Fruit fly (Drosophila melanogaster) whole organism, embryonic: ENCODE measurements around the gene mei-P26.

Source experiments
- BEAF-32 ChIP-seq: fragments of 200-800 bp; sonication (Bioruptor generic); optimal IDR thresholded peaks from 3 replicates; lab custom pipeline; 2017; ENCODE audit warnings: missing biosample characterization, missing genetic modification characterization, mild to moderate bottlenecking, moderate library complexity, missing genetic modification reagents
- Bgb ChIP-seq: fragments of 200-800 bp; sonication (Bioruptor generic); IDR thresholded peaks from 2 replicates; pipeline ENCODE4 v1.3.6; 2022; ENCODE audit warnings: missing biosample characterization, missing genetic modification characterization; ENCODE audit not compliant: partially characterized antibody
- CG10209 ChIP-seq: fragments of 200-800 bp; sonication (Bioruptor generic); optimal IDR thresholded peaks from 3 replicates; lab custom pipeline; 2017; ENCODE audit warnings: missing biosample characterization, mild to moderate bottlenecking, missing genetic modification characterization, missing genetic modification reagents
- CG11695 ChIP-seq: fragments of 200-800 bp; sonication (Bioruptor generic); IDR thresholded peaks from 3 replicates; pipeline ENCODE4 v1.3.6; 2022; ENCODE audit warnings: missing biosample characterization, missing genetic modification characterization
- CG12219 ChIP-seq: fragments of 200-800 bp; sonication (Bioruptor generic); optimal IDR thresholded peaks from 3 replicates; lab custom pipeline; 2018; ENCODE audit warnings: missing biosample characterization, mild to moderate bottlenecking, missing genetic modification characterization
- CG13287 ChIP-seq: fragments of 200-800 bp; sonication (Bioruptor generic); IDR thresholded peaks from 2 replicates; pipeline ENCODE4 v1.3.6; 2022; ENCODE audit warnings: missing biosample characterization, missing genetic modification characterization; ENCODE audit not compliant: partially characterized antibody
- CG1529 ChIP-seq: fragments of 200-800 bp; sonication (Bioruptor generic); optimal IDR thresholded peaks from 3 replicates; lab custom pipeline; 2018; ENCODE audit warnings: missing biosample characterization, missing genetic modification characterization
- CG15514 ChIP-seq: fragments of 200-800 bp; sonication (Bioruptor generic); optimal IDR thresholded peaks from 3 replicates; lab custom pipeline; 2017; ENCODE audit warnings: missing biosample characterization, missing genetic modification characterization, mild to moderate bottlenecking, moderate library complexity, missing genetic modification reagents
- CG16815 ChIP-seq: fragments of 200-800 bp; sonication (Bioruptor generic); optimal IDR thresholded peaks from 3 replicates; lab custom pipeline; 2017; ENCODE audit warnings: missing biosample characterization, mild to moderate bottlenecking, missing genetic modification characterization
- CG17328 ChIP-seq: fragments of 200-800 bp; sonication (Bioruptor generic); IDR thresholded peaks from 2 replicates; pipeline ENCODE4 v1.3.6; 2022; ENCODE audit warnings: missing biosample characterization, missing genetic modification characterization
- CG1832 ChIP-seq: fragments of 200-800 bp; sonication (Bioruptor generic); optimal IDR thresholded peaks from 2 replicates; lab custom pipeline; 2017; ENCODE audit warnings: missing biosample characterization, mild to moderate bottlenecking, missing genetic modification characterization, inconsistent platforms
- CG2202 ChIP-seq: fragments of 200-800 bp; sonication (Bioruptor generic); optimal IDR thresholded peaks from 2 replicates; lab custom pipeline; 2018; ENCODE audit warnings: missing biosample characterization, mild to moderate bottlenecking, missing genetic modification characterization
- CG34422 ChIP-seq: fragments of 200-800 bp; sonication (Bioruptor generic); IDR thresholded peaks from 3 replicates; pipeline ENCODE4 v1.3.6; 2022; ENCODE audit warnings: missing biosample characterization, missing genetic modification characterization
- CG7271 ChIP-seq: fragments of 200-800 bp; sonication (Bioruptor generic); optimal IDR thresholded peaks from 2 replicates; lab custom pipeline; 2018; ENCODE audit warnings: missing biosample characterization, mild to moderate bottlenecking, missing genetic modification characterization, moderate library complexity
- CG7963 ChIP-seq: fragments of 200-800 bp; sonication (Bioruptor generic); IDR thresholded peaks from 3 replicates; pipeline ENCODE4 v1.3.6; 2022; ENCODE audit warnings: missing biosample characterization, missing genetic modification characterization; ENCODE audit not compliant: partially characterized antibody
- CG8089 ChIP-seq: fragments of 200-800 bp; sonication (Bioruptor generic); optimal IDR thresholded peaks from 3 replicates; lab custom pipeline; 2016; ENCODE audit warnings: missing biosample characterization, missing genetic modification characterization
- CG8359 ChIP-seq: fragments of 200-800 bp; sonication (Bioruptor generic); optimal IDR thresholded peaks from 2 replicates; lab custom pipeline; 2017; ENCODE audit warnings: missing biosample characterization, mild to moderate bottlenecking, missing genetic modification characterization, borderline replicate concordance
- CTCF ChIP-seq: fragments of 200-800 bp; sonication (Bioruptor generic); optimal IDR thresholded peaks from 2 replicates; lab custom pipeline; 2017; ENCODE audit warnings: missing biosample characterization, mild to moderate bottlenecking, missing genetic modification characterization, moderate library complexity
- Doc2 ChIP-seq: fragments of 200-800 bp; sonication (Bioruptor generic); IDR thresholded peaks from 2 replicates; pipeline ENCODE4 v1.3.6; 2022; ENCODE audit warnings: missing biosample characterization, missing genetic modification characterization
- Eip74EF ChIP-seq, 2 experiments: fragments of 200-800 bp in 1 of 2; fragments of >200 bp in 1 of 2; sonication (Bioruptor generic) in 1 of 2; optimal IDR thresholded peaks; 2 replicates each; lab custom pipeline; 2017 to 2019; ENCODE audit warnings: missing biosample characterization in 2 of 2, missing genetic modification characterization in 2 of 2, mild to moderate bottlenecking in 1 of 2, moderate library complexity in 1 of 2
- Hey ChIP-seq: fragments of 200-800 bp; sonication (Bioruptor generic); optimal IDR thresholded peaks from 3 replicates; lab custom pipeline; 2018; ENCODE audit warnings: missing biosample characterization, mild to moderate bottlenecking, missing genetic modification characterization
- Mad ChIP-seq: fragments of 200-800 bp; sonication (Bioruptor generic); optimal IDR thresholded peaks from 2 replicates; lab custom pipeline; 2016; ENCODE audit warnings: missing biosample characterization, missing genetic modification characterization
- Optix ChIP-seq: fragments of 200-800 bp; sonication (Bioruptor generic); IDR thresholded peaks from 3 replicates; pipeline ENCODE4 v1.3.6; 2022; ENCODE audit warnings: missing biosample characterization, missing genetic modification characterization
- Rx ChIP-seq: fragments of 200-800 bp; sonication (Bioruptor generic); IDR thresholded peaks from 2 replicates; pipeline ENCODE4 v1.3.6; 2022; ENCODE audit warnings: missing biosample characterization, missing genetic modification characterization
- Scr ChIP-seq: fragments of 200-800 bp; sonication (Bioruptor generic); IDR thresholded peaks from 2 replicates; pipeline ENCODE4 v1.3.6; 2022; ENCODE audit warnings: missing biosample characterization, missing genetic modification characterization; ENCODE audit not compliant: partially characterized antibody
- Sin3A ChIP-seq: fragments of >200 bp; optimal IDR thresholded peaks from 2 replicates; lab custom pipeline; 2018
- Ssrp ChIP-seq: fragments of 200-800 bp; sonication (Bioruptor generic); optimal IDR thresholded peaks from 2 replicates; lab custom pipeline; 2018; ENCODE audit warnings: missing biosample characterization, mild to moderate bottlenecking, missing genetic modification characterization, moderate library complexity
- abd-A ChIP-seq: fragments of 200-800 bp; sonication (Bioruptor generic); optimal IDR thresholded peaks from 3 replicates; lab custom pipeline; 2019; ENCODE audit warnings: missing biosample characterization, mild to moderate bottlenecking, missing genetic modification characterization, moderate library complexity
- ase ChIP-seq: fragments of 200-800 bp; sonication (Bioruptor generic); IDR thresholded peaks from 3 replicates; pipeline ENCODE4 v1.3.6; 2022; ENCODE audit warnings: missing biosample characterization, missing genetic modification characterization
- cato ChIP-seq: fragments of 200-800 bp; sonication (Bioruptor generic); optimal IDR thresholded peaks from 2 replicates; lab custom pipeline; 2016; ENCODE audit warnings: missing biosample characterization, missing genetic modification characterization, borderline replicate concordance
- cg ChIP-seq: fragments of 200-800 bp; sonication (Bioruptor generic); optimal IDR thresholded peaks from 3 replicates; lab custom pipeline; 2019; ENCODE audit warnings: missing biosample characterization, mild to moderate bottlenecking, missing genetic modification characterization, moderate library complexity
- ci ChIP-seq: fragments of 200-800 bp; sonication (Bioruptor generic); IDR thresholded peaks from 3 replicates; pipeline ENCODE4 v1.3.6; 2022; ENCODE audit warnings: missing biosample characterization, missing genetic modification characterization
- dmrt11E ChIP-seq: fragments of 200-800 bp; sonication (Bioruptor generic); optimal IDR thresholded peaks from 3 replicates; lab custom pipeline; 2018; ENCODE audit warnings: missing biosample characterization, mild to moderate bottlenecking, missing genetic modification characterization, moderate library complexity
- dmrt99B ChIP-seq: fragments of 200-800 bp; sonication (Bioruptor generic); optimal IDR thresholded peaks from 2 replicates; lab custom pipeline; 2018; ENCODE audit warnings: missing biosample characterization, mild to moderate bottlenecking, missing genetic modification characterization, moderate library complexity
- fd102C ChIP-seq: fragments of 200-800 bp; sonication (Bioruptor generic); optimal IDR thresholded peaks from 2 replicates; lab custom pipeline; 2018; ENCODE audit warnings: missing biosample characterization, mild to moderate bottlenecking, missing genetic modification characterization, moderate library complexity
- fd96Cb ChIP-seq: fragments of 200-800 bp; sonication (Bioruptor generic); optimal IDR thresholded peaks from 2 replicates; lab custom pipeline; 2018; ENCODE audit warnings: missing biosample characterization, mild to moderate bottlenecking, missing genetic modification characterization, moderate library complexity
- gsb ChIP-seq: fragments of 200-800 bp; sonication (Bioruptor generic); IDR thresholded peaks from 2 replicates; pipeline ENCODE4 v1.3.6; 2022; ENCODE audit warnings: missing biosample characterization, missing genetic modification characterization
- jumu ChIP-seq: fragments of 200-800 bp; sonication (Bioruptor generic); optimal IDR thresholded peaks from 3 replicates; lab custom pipeline; 2016; ENCODE audit warnings: missing biosample characterization, missing genetic modification characterization
- kah ChIP-seq: fragments of 200-800 bp; sonication (Bioruptor generic); optimal IDR thresholded peaks from 2 replicates; lab custom pipeline; 2018; ENCODE audit warnings: missing biosample characterization, mild to moderate bottlenecking, missing genetic modification characterization
- knrl ChIP-seq: fragments of 200-800 bp; sonication (Bioruptor generic); IDR thresholded peaks from 3 replicates; pipeline ENCODE4 v1.3.6; 2022; ENCODE audit warnings: missing biosample characterization, missing genetic modification characterization; ENCODE audit not compliant: partially characterized antibody
- nau ChIP-seq: fragments of 200-800 bp; sonication (Bioruptor generic); optimal IDR thresholded peaks from 3 replicates; lab custom pipeline; 2017; ENCODE audit warnings: missing biosample characterization, mild to moderate bottlenecking, missing genetic modification characterization, missing genetic modification reagents
- nmo ChIP-seq: fragments of 200-800 bp; sonication (Bioruptor generic); optimal IDR thresholded peaks from 2 replicates; lab custom pipeline; 2018; ENCODE audit warnings: missing biosample characterization, mild to moderate bottlenecking, missing genetic modification characterization, moderate library complexity
- nom ChIP-seq: fragments of 200-800 bp; sonication (Bioruptor generic); optimal IDR thresholded peaks from 2 replicates; lab custom pipeline; 2017; ENCODE audit warnings: missing biosample characterization, missing genetic modification characterization, mild to moderate bottlenecking, moderate library complexity, missing genetic modification reagents
- oc ChIP-seq: fragments of 200-800 bp; sonication (Bioruptor generic); optimal IDR thresholded peaks from 2 replicates; lab custom pipeline; 2018; ENCODE audit warnings: missing biosample characterization, mild to moderate bottlenecking, missing genetic modification characterization, moderate library complexity
- psq ChIP-seq: fragments of 200-800 bp; sonication (Bioruptor generic); optimal IDR thresholded peaks from 2 replicates; lab custom pipeline; 2017; ENCODE audit warnings: missing biosample characterization, missing genetic modification characterization
- row ChIP-seq: fragments of 200-800 bp; sonication (Bioruptor generic); IDR thresholded peaks from 3 replicates; pipeline ENCODE4 v1.3.6; 2022; ENCODE audit warnings: missing biosample characterization, missing genetic modification characterization
- schlank ChIP-seq: fragments of 200-800 bp; sonication (Bioruptor generic); optimal IDR thresholded peaks from 2 replicates; lab custom pipeline; 2018; ENCODE audit warnings: missing biosample characterization, mild to moderate bottlenecking, missing genetic modification characterization
- sug ChIP-seq: fragments of 200-800 bp; optimal IDR thresholded peaks from 2 replicates; lab custom pipeline; 2019; ENCODE audit warnings: missing biosample characterization, mild to moderate bottlenecking, missing genetic modification characterization, moderate library complexity

Gene mei-P26

DNA sequence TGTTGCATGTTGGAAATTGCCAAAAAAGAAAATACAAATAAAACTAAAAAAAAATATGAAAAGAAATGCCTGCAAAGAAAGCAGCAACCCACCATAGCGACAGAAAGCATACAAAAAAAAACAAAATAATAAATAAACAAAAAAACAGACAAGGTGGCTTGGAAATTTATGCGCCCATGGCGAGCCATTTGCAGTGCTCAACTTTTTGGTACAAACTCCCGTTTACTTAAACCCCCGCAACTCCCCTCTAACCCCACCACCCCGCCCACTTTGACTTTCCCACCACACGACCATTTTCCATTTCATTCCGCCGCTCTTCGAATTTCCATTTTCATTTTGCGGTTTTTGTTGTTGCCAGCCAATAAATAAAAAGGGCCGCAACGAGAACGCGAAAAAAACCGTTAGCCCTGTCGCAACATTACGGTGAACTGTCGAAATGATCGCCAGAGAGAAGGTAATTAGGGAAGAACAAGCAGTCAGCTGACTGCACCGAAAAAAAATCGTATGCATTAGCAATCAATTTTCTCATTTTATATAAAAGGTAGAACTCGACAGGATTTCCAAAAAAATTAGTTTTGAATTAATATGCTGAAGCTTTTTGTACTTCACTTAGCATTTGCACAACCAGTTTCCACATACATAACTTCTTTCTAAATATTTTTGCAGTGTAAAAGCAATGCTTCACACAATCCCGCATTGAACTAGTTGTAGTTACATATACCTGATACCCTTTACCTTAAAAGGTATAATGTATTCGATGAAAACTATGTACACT is 26.1 kb upstream of the mei-P26 start (continued):
- no peak for TF ChIP-seq fd102C (GFP tag; lab: Kevin White, UChicago)
- TF ChIP-seq gsb, result no peak
- peak; percentile 18 for TF ChIP-seq CG12219 (GFP tag; lab: Kevin White, UChicago)
- TF ChIP-seq Rx (GFP tag; lab: Robert Waterston, UW), result no peak
- peak; percentile 2 for TF ChIP-seq CG8089 (GFP tag; lab: Kevin White, UChicago)
- no peak for TF ChIP-seq schlank (tag; lab: Kevin White, UChicago)
- TF ChIP-seq nmo, result peak; percentile 53
- peak; percentile 22 for TF ChIP-seq CG10209 (GFP tag; lab: Kevin White, UChicago)
- TF ChIP-seq cg (GFP tag; lab: Kevin White, UChicago), result no peak
- peak; percentile 60; the same call in 1 of the 3 replicates for TF ChIP-seq CG11695 (GFP tag; lab: Robert Waterston, UW)
- TF ChIP-seq nau (GFP tag; lab: Kevin White, UChicago), result no peak
- TF ChIP-seq CTCF (GFP tag; lab: Kevin White, UChicago), result no peak
- peak; percentile 60 for TF ChIP-seq CG17328
- TF ChIP-seq row (GFP tag; lab: Robert Waterston, UW), result peak; percentile 65
- TF ChIP-seq cato (GFP tag; lab: Kevin White, UChicago), result no peak
- TF ChIP-seq knrl (GFP tag; lab: Robert Waterston, UW), result no peak
- no peak for TF ChIP-seq Hey
- TF ChIP-seq jumu (GFP tag; lab: Kevin White, UChicago), result peak; percentile 24
- TF ChIP-seq CG7963 (GFP tag; lab: Robert Waterston, UW), result no peak
- no peak for TF ChIP-seq BEAF-32 (GFP tag; lab: Kevin White, UChicago)

DNA sequence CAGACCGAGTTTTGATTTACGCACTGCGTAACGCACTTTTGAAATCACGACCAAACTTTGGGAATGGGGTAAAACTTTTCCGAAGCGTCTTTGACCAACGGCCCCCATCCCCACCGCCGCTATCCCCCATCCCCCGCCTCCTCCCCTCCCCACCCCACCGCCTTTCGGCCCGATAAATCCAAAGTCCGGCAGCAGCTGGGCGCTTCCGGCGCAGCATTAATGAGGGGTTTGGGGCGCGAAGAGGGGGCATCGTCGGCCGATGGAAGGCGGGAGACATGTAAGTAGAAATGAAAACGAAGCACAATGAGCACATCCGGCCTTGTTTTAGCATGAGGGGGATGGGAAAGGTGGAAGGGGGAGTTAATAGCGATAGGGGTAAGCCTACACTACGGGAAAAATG is 23.9 kb upstream of the mei-P26 start:
- TF ChIP-seq kah (GFP tag; lab: Kevin White, UChicago) (peak; percentile 23), Optix (GFP tag; lab: Robert Waterston, UW) (0 out of 3 replicates have a peak, but pooled peaks have one; percentile 23), CG1529 (GFP tag; lab: Kevin White, UChicago) (no peak), Ssrp (no peak), Doc2 (GFP tag; lab: Robert Waterston, UW) (no peak), CG15514 (GFP tag; lab: Kevin White, UChicago) (peak; percentile 17), CG8359 (GFP tag; lab: Kevin White, UChicago) (no peak), CG34422 (GFP tag; lab: Robert Waterston, UW) (no peak), abd-A (peak; percentile 27), nom (GFP tag; lab: Kevin White, UChicago) (peak; percentile 96), ase (0 out of 3 replicates have a peak, but pooled peaks have one; percentile 21), CG13287 (GFP tag; lab: Robert Waterston, UW) (no peak), CG7271 (no peak), Mad (GFP tag; lab: Kevin White, UChicago) (no peak), dmrt99B (tag; lab: Kevin White, UChicago) (peak; percentile 19), Scr (GFP tag; lab: Robert Waterston, UW) (no peak), Sin3A (lab: Kevin White, UChicago) (no peak), CG1832 (GFP tag; lab: Kevin White, UChicago) (no peak), ci (GFP tag; lab: Robert Waterston, UW) (peak; percentile 52; the same call in 1 of the 3 replicates), fd102C (GFP tag; lab: Kevin White, UChicago) (no peak), oc (tag; lab: Kevin White, UChicago) (peak; percentile 46), Bgb (no peak), fd96Cb (no peak), sug (tag; lab: Kevin White, UChicago) (no peak), CG16815 (GFP tag; lab: Kevin White, UChicago) (no peak), Eip74EF (GFP tag; optimal IDR thresholded peaks at IDR 0.05; lab: Kevin White, UChicago) (peak in 1 of 2 experiments; percentile 60), dmrt11E (tag; lab: Kevin White, UChicago) (no peak), CG2202 (tag; lab: Kevin White, UChicago) (no peak), psq (no peak)
